Worm (Caenorhabditis elegans): Measurements from ENCODE around the gene ZK1248.15.

ce11 chrII:5794195-5794594 is 44.2 kb downstream of the ZK1248.15 start, which contains the start of gene acdh-8:
- TF ChIP-seq skn-1 (tag; optimal IDR thresholded peaks at IDR 0.05) (no peak), nhr-129 (tag; optimal IDR thresholded peaks at IDR 0.05) (no peak), nhr-12 (tag; optimal IDR thresholded peaks at IDR 0.05) (no peak), unc-62 (GFP tag; optimal IDR thresholded peaks at IDR 0.05) (no peak), gmeb-1 (tag; optimal IDR thresholded peaks at IDR 0.05) (no peak), egl-27 (tag; optimal IDR thresholded peaks at IDR 0.05) (no peak), fos-1 (tag; optimal IDR thresholded peaks at IDR 0.05) (no peak), ceh-16 (tag; optimal IDR thresholded peaks at IDR 0.05) (no peak)
